Worm (Caenorhabditis elegans): Measurements from ENCODE around the gene dur-1.

DNA sequence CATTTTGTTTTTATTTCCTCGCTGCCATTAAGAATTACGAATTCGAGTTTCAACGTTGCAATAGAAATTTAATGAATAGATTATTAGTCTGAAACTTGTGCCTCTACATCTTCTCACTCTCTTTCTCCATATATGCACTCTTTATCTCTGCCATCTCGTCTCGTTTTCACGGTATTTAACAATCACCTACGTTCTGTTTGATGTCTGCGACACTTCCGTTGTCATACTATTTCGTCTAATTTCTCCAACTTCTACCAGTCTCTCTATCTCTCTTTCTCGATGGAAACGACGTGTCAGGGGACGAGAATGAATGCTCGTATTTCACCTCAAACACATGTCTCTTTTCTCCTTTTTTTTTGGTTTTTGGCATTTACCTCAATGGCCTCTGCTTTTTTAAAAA lies 54.2 kb downstream of the dur-1 start:
- TF ChIP-seq ref-1 (GFP tag; conservative IDR thresholded peaks at IDR 0.05) (no peak), flt-1 (GFP tag; IDR thresholded peaks at IDR 0.05) (no peak)

Data from whole organism, midembryonic.